Worm (Caenorhabditis elegans) whole organism, L3 larva: ENCODE results near the gene F17C11.12.
A peak's percentile ranks its signal among the peaks of the same experiment; 100 is the strongest.

Experiments
- egl-5 ChIP-seq: fragments of 150-350 bp; optimal IDR thresholded peaks from 2 replicates; lab custom pipeline; 2017; ENCODE audit warnings: missing biosample characterization, missing genetic modification reagents, missing genetic modification characterization, inconsistent platforms
- elt-3 ChIP-seq, 3 experiments: fragments of 150-350 bp in 1 of 3; sonication (generic microtip) in 2 of 3; optimal IDR thresholded peaks; 2 replicates in 2 of 3; 4 replicates in 1 of 3; lab custom pipeline; 2014 to 2017; ENCODE audit warnings: missing biosample characterization in 3 of 3, missing genetic modification characterization in 3 of 3
- pqm-1 ChIP-seq: fragments of 150-350 bp; optimal IDR thresholded peaks from 2 replicates; lab custom pipeline; 2017; ENCODE audit warnings: missing biosample characterization, missing genetic modification characterization, inconsistent platforms
- unc-62 ChIP-seq: fragments of 150-350 bp; sonication (generic microtip); optimal IDR thresholded peaks from 4 replicates; lab custom pipeline; 2014; ENCODE audit warnings: missing biosample characterization, missing genetic modification reagents, missing genetic modification characterization

DNA sequence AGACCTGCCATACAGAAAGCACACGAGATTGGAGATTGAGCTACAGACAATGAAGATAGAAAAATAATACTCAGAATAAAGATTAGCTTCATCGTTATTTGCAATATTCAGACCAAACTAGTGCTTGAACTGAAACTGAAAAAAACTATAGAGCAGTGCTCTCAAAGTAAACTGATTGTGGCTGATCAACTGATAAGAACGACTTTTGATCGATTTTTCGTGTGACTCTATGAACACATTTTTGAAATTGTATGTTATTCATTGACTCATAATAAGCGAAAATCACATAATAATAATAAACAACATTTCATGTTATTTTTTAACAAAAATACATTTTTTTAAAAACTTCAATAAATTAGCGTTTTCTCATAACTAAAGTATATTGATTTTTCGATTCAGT lies 35.6 kb downstream of the F17C11.12 start, which contains the start of gene spp-16:
- no peak for TF ChIP-seq egl-5 (tag; lab: Kevin White, UChicago)
- no peak for TF ChIP-seq elt-3 (tag; optimal IDR thresholded peaks at IDR 0.05; lab: Kevin White, UChicago)
- peak; percentile 25 for TF ChIP-seq pqm-1 (tag; lab: Kevin White, UChicago)
- no peak for TF ChIP-seq unc-62 (GFP tag; lab: Kevin White, UChicago)
